Fruit fly (Drosophila melanogaster): ENCODE measurements around the gene ome.
A peak's percentile ranks its signal among the peaks of the same experiment; 100 is the strongest.

Gene ome

DNA sequence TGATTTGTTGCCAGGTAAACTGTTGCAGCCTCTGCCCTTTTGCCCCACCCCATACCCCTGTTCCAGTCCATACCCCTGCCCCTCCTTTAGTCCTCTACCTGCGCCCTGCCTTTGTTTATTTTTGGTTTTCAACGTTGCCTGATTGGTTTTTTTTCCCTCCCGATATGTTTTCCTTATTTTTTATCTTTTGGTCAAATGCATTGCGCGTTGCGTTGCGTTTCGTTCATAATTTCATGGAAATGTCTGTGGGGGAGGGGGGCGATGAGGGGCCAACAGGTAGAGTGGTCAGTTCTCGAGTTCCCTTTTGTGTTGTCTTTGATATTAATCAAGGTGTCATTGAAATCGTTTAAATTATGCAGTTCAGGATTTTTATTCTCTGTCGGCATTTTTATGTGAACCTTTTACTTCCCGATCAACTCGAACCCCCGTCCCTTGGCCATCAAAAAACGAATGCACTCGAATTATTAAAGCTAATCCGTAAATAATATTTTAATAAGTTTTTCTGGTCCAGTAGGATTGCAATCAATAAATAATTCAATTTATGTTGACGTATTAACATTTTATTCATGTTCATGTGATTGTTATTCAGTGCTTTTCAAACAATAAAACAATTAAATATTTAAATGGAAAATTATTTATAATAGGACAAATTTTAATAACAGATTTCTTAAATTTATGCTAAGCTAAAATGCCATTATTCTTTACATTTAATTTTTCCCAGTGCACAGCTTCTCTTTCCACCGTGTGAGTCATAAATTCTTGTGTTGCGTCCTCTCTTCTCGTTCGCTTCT is 37.7 kb upstream of the ome start:
- TF ChIP-seq sv (GFP tag; optimal IDR thresholded peaks at IDR 0.05) = no peak
- peak; percentile 64 for TF ChIP-seq tai (GFP tag; optimal IDR thresholded peaks at IDR 0.05)
- TF ChIP-seq CG9705 (GFP tag; optimal IDR thresholded peaks at IDR 0.05) = peak; percentile 54
- peak; percentile 92 for TF ChIP-seq Sp1 (GFP tag; optimal IDR thresholded peaks at IDR 0.05)
- no peak for TF ChIP-seq N (GFP tag; optimal IDR thresholded peaks at IDR 0.05)
- peak; percentile 79 for TF ChIP-seq fru (GFP tag; optimal IDR thresholded peaks at IDR 0.05)
- TF ChIP-seq foxo (GFP tag; optimal IDR thresholded peaks at IDR 0.05) = peak in 1 of 2 experiments; percentile 87
- TF ChIP-seq br (GFP tag; optimal IDR thresholded peaks at IDR 0.05) = peak; percentile 37
- peak; percentile 93 for TF ChIP-seq psq (GFP tag; optimal IDR thresholded peaks at IDR 0.05)
- peak; percentile 80 for TF ChIP-seq OdsH (GFP tag; optimal IDR thresholded peaks at IDR 0.05)
- TF ChIP-seq sage (GFP tag; optimal IDR thresholded peaks at IDR 0.05) = peak; percentile 42
- peak; percentile 44 for TF ChIP-seq Dif (GFP tag; optimal IDR thresholded peaks at IDR 0.05; ENCODE audit: partially characterized antibody)
- TF ChIP-seq pan (optimal IDR thresholded peaks at IDR 0.05) = no peak
- peak; percentile 30 for TF ChIP-seq Vsx2 (GFP tag; optimal IDR thresholded peaks at IDR 0.05; ENCODE audit: partially characterized antibody)
- TF ChIP-seq Hnf4 (GFP tag; optimal IDR thresholded peaks at IDR 0.05) = peak; percentile 20
- peak; percentile 88 for TF ChIP-seq h (GFP tag; optimal IDR thresholded peaks at IDR 0.05)
- peak; percentile 41 for TF ChIP-seq jim (GFP tag; optimal IDR thresholded peaks at IDR 0.05)
- TF ChIP-seq dl (GFP tag; optimal IDR thresholded peaks at IDR 0.05; ENCODE audit: insufficient read depth in 1 of 2, partially characterized antibody in 2 of 2) = no peak
- TF ChIP-seq Myc (optimal IDR thresholded peaks at IDR 0.05) = no peak
- TF ChIP-seq brk (GFP tag; optimal IDR thresholded peaks at IDR 0.05) = peak; percentile 70
- TF ChIP-seq woc (GFP tag; optimal IDR thresholded peaks at IDR 0.05) = peak; percentile 46
- TF ChIP-seq dmrt93B (GFP tag; optimal IDR thresholded peaks at IDR 0.05) = peak; percentile 76
- TF ChIP-seq GATAd (GFP tag; optimal IDR thresholded peaks at IDR 0.05) = no peak
- TF ChIP-seq dsf (GFP tag; optimal IDR thresholded peaks at IDR 0.05; ENCODE audit: borderline replicate concordance) = peak; percentile 12
- peak; percentile 93 for TF ChIP-seq HLH106 (tag; optimal IDR thresholded peaks at IDR 0.05)
- TF ChIP-seq Jra (GFP tag; optimal IDR thresholded peaks at IDR 0.05) = peak; percentile 67
- peak; percentile 80 for TF ChIP-seq rgr (GFP tag; optimal IDR thresholded peaks at IDR 0.05)
- no peak for TF ChIP-seq Mio (GFP tag; optimal IDR thresholded peaks at IDR 0.05)
- no peak for TF ChIP-seq Hr78 (GFP tag; optimal IDR thresholded peaks at IDR 0.05)
- TF ChIP-seq ey (GFP tag; optimal IDR thresholded peaks at IDR 0.05) = peak; percentile 71
- no peak for TF ChIP-seq Rel (GFP tag; optimal IDR thresholded peaks at IDR 0.05)
- peak; percentile 53 for TF ChIP-seq Rel (tag; optimal IDR thresholded peaks at IDR 0.05)

DNA sequence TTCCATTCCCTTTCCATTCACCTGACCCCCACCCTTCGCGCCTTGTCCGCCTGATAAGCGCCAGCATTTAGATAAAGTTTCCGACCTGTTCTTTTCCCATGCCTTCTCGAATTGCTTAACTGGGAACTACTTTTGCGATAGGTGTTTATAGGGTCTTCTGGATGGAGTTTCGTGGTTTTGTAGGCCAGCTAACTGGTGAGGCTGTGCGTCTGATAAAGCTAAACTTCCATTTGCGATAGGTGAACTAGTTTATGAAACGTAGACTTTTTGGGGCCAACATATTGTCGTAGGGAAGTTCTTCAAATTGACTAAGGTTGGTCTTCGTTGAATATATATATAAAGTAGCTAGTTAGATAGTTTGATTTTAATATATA is 37.1 kb upstream of the ome start:
- no peak for TF ChIP-seq sv (GFP tag; optimal IDR thresholded peaks at IDR 0.05)
- TF ChIP-seq Hr78 (GFP tag; optimal IDR thresholded peaks at IDR 0.05) = no peak
- no peak for TF ChIP-seq tai (GFP tag; optimal IDR thresholded peaks at IDR 0.05)
- TF ChIP-seq GATAd (GFP tag; optimal IDR thresholded peaks at IDR 0.05) = no peak
- no peak for TF ChIP-seq CrebA (GFP tag; optimal IDR thresholded peaks at IDR 0.05; ENCODE audit: borderline replicate concordance)
- TF ChIP-seq Myc (optimal IDR thresholded peaks at IDR 0.05) = no peak
- TF ChIP-seq woc (GFP tag; optimal IDR thresholded peaks at IDR 0.05) = no peak
- TF ChIP-seq dl (GFP tag; optimal IDR thresholded peaks at IDR 0.05; ENCODE audit: insufficient read depth in 1 of 2, partially characterized antibody in 2 of 2) = no peak
- no peak for TF ChIP-seq OdsH (GFP tag; optimal IDR thresholded peaks at IDR 0.05)
- TF ChIP-seq Hnf4 (GFP tag; optimal IDR thresholded peaks at IDR 0.05) = no peak
- TF ChIP-seq pan (optimal IDR thresholded peaks at IDR 0.05) = no peak
- no peak for TF ChIP-seq HLH106 (tag; optimal IDR thresholded peaks at IDR 0.05)
- no peak for TF ChIP-seq Abd-B (GFP tag; optimal IDR thresholded peaks at IDR 0.05)
- TF ChIP-seq rgr (GFP tag; optimal IDR thresholded peaks at IDR 0.05) = no peak
- no peak for TF ChIP-seq Vsx2 (GFP tag; optimal IDR thresholded peaks at IDR 0.05; ENCODE audit: partially characterized antibody)
- no peak for TF ChIP-seq Mio (GFP tag; optimal IDR thresholded peaks at IDR 0.05)
- no peak for TF ChIP-seq fru (GFP tag; optimal IDR thresholded peaks at IDR 0.05)
- TF ChIP-seq Dif (GFP tag; optimal IDR thresholded peaks at IDR 0.05; ENCODE audit: partially characterized antibody) = no peak

DNA sequence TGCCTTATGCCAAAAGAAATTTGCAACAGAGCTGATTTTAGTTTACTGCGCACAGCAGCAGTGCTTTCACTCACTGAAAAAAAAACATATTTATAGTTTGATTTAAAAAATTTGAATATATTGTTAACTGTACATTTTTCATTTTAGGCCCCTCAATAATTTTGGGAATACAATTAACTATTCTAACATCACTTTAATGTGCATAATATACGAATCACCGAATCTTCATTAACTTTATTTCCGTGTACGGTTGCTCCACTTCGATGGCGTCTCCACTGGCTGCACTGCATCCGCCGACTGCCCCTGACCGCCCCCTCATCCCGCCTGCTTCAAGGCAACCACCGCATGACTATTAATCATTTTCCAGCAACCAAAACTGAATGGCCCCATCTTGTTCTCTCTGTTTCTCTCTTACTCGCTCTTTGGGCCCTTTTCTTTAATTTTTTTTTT is 35.9 kb upstream of the ome start:
- TF ChIP-seq dsf (GFP tag; optimal IDR thresholded peaks at IDR 0.05; ENCODE audit: borderline replicate concordance) (peak; percentile 42), Sp1 (GFP tag; optimal IDR thresholded peaks at IDR 0.05) (peak; percentile 90), N (GFP tag; optimal IDR thresholded peaks at IDR 0.05) (no peak), OdsH (GFP tag; optimal IDR thresholded peaks at IDR 0.05) (peak; percentile 87), CrebA (GFP tag; optimal IDR thresholded peaks at IDR 0.05; ENCODE audit: borderline replicate concordance) (peak; percentile 31), h (GFP tag; optimal IDR thresholded peaks at IDR 0.05) (peak; percentile 93), jim (GFP tag; optimal IDR thresholded peaks at IDR 0.05) (no peak), lola (GFP tag; optimal IDR thresholded peaks at IDR 0.05) (no peak), Myc (optimal IDR thresholded peaks at IDR 0.05) (no peak), CG9705 (GFP tag; optimal IDR thresholded peaks at IDR 0.05) (peak; percentile 71), Dif (GFP tag; optimal IDR thresholded peaks at IDR 0.05; ENCODE audit: partially characterized antibody) (no peak), dl (GFP tag; optimal IDR thresholded peaks at IDR 0.05; ENCODE audit: insufficient read depth in 1 of 2, partially characterized antibody in 2 of 2) (no peak), GATAd (GFP tag; optimal IDR thresholded peaks at IDR 0.05) (no peak), dmrt93B (GFP tag; optimal IDR thresholded peaks at IDR 0.05) (peak; percentile 79), HLH106 (tag; optimal IDR thresholded peaks at IDR 0.05) (peak; percentile 82), Hr78 (GFP tag; optimal IDR thresholded peaks at IDR 0.05) (no peak), woc (GFP tag; optimal IDR thresholded peaks at IDR 0.05) (peak; percentile 82), pan (optimal IDR thresholded peaks at IDR 0.05) (no peak), fru (GFP tag; optimal IDR thresholded peaks at IDR 0.05) (peak; percentile 93), Abd-B (GFP tag; optimal IDR thresholded peaks at IDR 0.05) (no peak), sv (GFP tag; optimal IDR thresholded peaks at IDR 0.05) (no peak), Vsx2 (GFP tag; optimal IDR thresholded peaks at IDR 0.05; ENCODE audit: partially characterized antibody) (no peak), sage (GFP tag; optimal IDR thresholded peaks at IDR 0.05) (peak; percentile 83), ey (GFP tag; optimal IDR thresholded peaks at IDR 0.05) (peak; percentile 87), Hr83 (GFP tag; optimal IDR thresholded peaks at IDR 0.05; ENCODE audit: poor library complexity, severe bottlenecking) (peak; percentile 2), Dfd (GFP tag; optimal IDR thresholded peaks at IDR 0.05) (no peak), rgr (GFP tag; optimal IDR thresholded peaks at IDR 0.05) (peak; percentile 88), Hnf4 (GFP tag; optimal IDR thresholded peaks at IDR 0.05) (peak; percentile 88), Rel (GFP tag; optimal IDR thresholded peaks at IDR 0.05) (peak; percentile 49), Rel (tag; optimal IDR thresholded peaks at IDR 0.05) (peak; percentile 8), Mio (GFP tag; optimal IDR thresholded peaks at IDR 0.05) (no peak), psq (GFP tag; optimal IDR thresholded peaks at IDR 0.05) (peak; percentile 94), tai (GFP tag; optimal IDR thresholded peaks at IDR 0.05) (peak; percentile 78)

Data from whole organism, wandering third instar larva.